Fruit fly (Drosophila melanogaster) whole organism, wandering third instar larva: Measurements from ENCODE around the gene CG7031.

Experiments
- Abd-B ChIP-seq: fragments of >200 bp; optimal IDR thresholded peaks from 2 replicates; lab custom pipeline; 2017; ENCODE audit warnings: missing biosample characterization, missing genetic modification characterization
- CG9705 ChIP-seq: fragments of 200-800 bp; sonication (Bioruptor generic); optimal IDR thresholded peaks from 2 replicates; lab custom pipeline; 2018; ENCODE audit warnings: missing biosample characterization, mild to moderate bottlenecking, missing genetic modification characterization
- Dfd ChIP-seq: fragments of >200 bp; optimal IDR thresholded peaks from 2 replicates; lab custom pipeline; 2017; ENCODE audit warnings: missing biosample characterization, missing genetic modification characterization
- GATAd ChIP-seq: sonication (Bioruptor generic); optimal IDR thresholded peaks from 2 replicates; lab custom pipeline; 2016; ENCODE audit warnings: missing biosample characterization, missing genetic modification characterization
- HLH106 ChIP-seq: fragments of 200-800 bp; optimal IDR thresholded peaks from 3 replicates; lab custom pipeline; 2019; ENCODE audit warnings: missing biosample characterization, mild to moderate bottlenecking, missing genetic modification characterization, moderate library complexity
- Hnf4 ChIP-seq: fragments of 200-800 bp; sonication (Bioruptor generic); optimal IDR thresholded peaks from 2 replicates; lab custom pipeline; 2016; ENCODE audit warnings: missing biosample characterization, mild to moderate bottlenecking, missing genetic modification characterization
- Hr78 ChIP-seq: fragments of >200 bp; optimal IDR thresholded peaks from 2 replicates; lab custom pipeline; 2017; ENCODE audit warnings: missing biosample characterization, missing genetic modification characterization
- Hr83 ChIP-seq: fragments of 200-300 bp; sonication (Bioruptor generic); optimal IDR thresholded peaks from 2 replicates; lab custom pipeline; 2016; ENCODE audit warnings: missing biosample characterization, mild to moderate bottlenecking, missing genetic modification characterization, moderate library complexity; ENCODE audit not compliant: poor library complexity, severe bottlenecking
- Jra ChIP-seq: sonication (Bioruptor generic); optimal IDR thresholded peaks from 2 replicates; lab custom pipeline; 2016; ENCODE audit warnings: missing biosample characterization, missing genetic modification characterization
- Mio ChIP-seq: sonication (Bioruptor generic); optimal IDR thresholded peaks from 2 replicates; lab custom pipeline; 2016; ENCODE audit warnings: missing biosample characterization, missing genetic modification characterization
- Myc ChIP-seq: fragments of >200 bp; optimal IDR thresholded peaks from 2 replicates; lab custom pipeline; 2017
- N ChIP-seq: fragments of >200 bp; optimal IDR thresholded peaks from 2 replicates; lab custom pipeline; 2018; ENCODE audit warnings: missing biosample characterization, missing external identifiers, missing genetic modification characterization
- OdsH ChIP-seq: fragments of 200-800 bp; sonication (Bioruptor generic); optimal IDR thresholded peaks from 2 replicates; lab custom pipeline; 2016; ENCODE audit warnings: missing biosample characterization, mild to moderate bottlenecking, missing genetic modification characterization
- Rel ChIP-seq, 2 experiments: fragments of 200-800 bp; sonication (Bioruptor generic) in 1 of 2; optimal IDR thresholded peaks; 2 replicates in 1 of 2; 3 replicates in 1 of 2; lab custom pipeline; 2016 to 2019; ENCODE audit warnings: mild to moderate bottlenecking in 2 of 2, missing biosample characterization in 2 of 2, missing genetic modification characterization in 2 of 2, moderate library complexity in 1 of 2
- Sp1 ChIP-seq: fragments of 200-800 bp; sonication (Bioruptor generic); optimal IDR thresholded peaks from 3 replicates; lab custom pipeline; 2019; ENCODE audit warnings: missing biosample characterization, mild to moderate bottlenecking, missing genetic modification characterization, moderate library complexity
- Vsx2 ChIP-seq: fragments of 200-300, 225-300 bp; sonication (Bioruptor generic); optimal IDR thresholded peaks from 2 replicates; lab custom pipeline; 2018; ENCODE audit warnings: missing biosample characterization, missing genetic modification characterization; ENCODE audit not compliant: partially characterized antibody
- brk ChIP-seq: fragments of 200-800 bp; sonication (Bioruptor generic); optimal IDR thresholded peaks from 2 replicates; lab custom pipeline; 2016; ENCODE audit warnings: missing biosample characterization, mild to moderate bottlenecking, missing genetic modification characterization
- dl ChIP-seq, 2 experiments: fragments of 175-275, 200-275 bp in 1 of 2; fragments of 200-275 bp in 1 of 2; sonication (Bioruptor generic); optimal IDR thresholded peaks; lab custom pipeline; 2018; ENCODE audit warnings: mild to moderate bottlenecking in 2 of 2, missing biosample characterization in 2 of 2, missing genetic modification characterization in 2 of 2, moderate library complexity in 2 of 2; ENCODE audit not compliant: partially characterized antibody in 2 of 2, insufficient read depth in 1 of 2
- dmrt93B ChIP-seq: fragments of 200-800 bp; sonication (Bioruptor generic); optimal IDR thresholded peaks from 2 replicates; lab custom pipeline; 2018; ENCODE audit warnings: missing biosample characterization, mild to moderate bottlenecking, missing genetic modification characterization
- dsf ChIP-seq: sonication (Bioruptor generic); optimal IDR thresholded peaks from 2 replicates; lab custom pipeline; 2016; ENCODE audit warnings: missing biosample characterization, missing genetic modification characterization, borderline replicate concordance
- fru ChIP-seq: fragments of 200-800 bp; sonication (Bioruptor generic); optimal IDR thresholded peaks from 3 replicates; lab custom pipeline; 2016; ENCODE audit warnings: missing biosample characterization, mild to moderate bottlenecking, missing genetic modification characterization
- h ChIP-seq: fragments of 200-800 bp; sonication (Bioruptor generic); optimal IDR thresholded peaks from 3 replicates; lab custom pipeline; 2016; ENCODE audit warnings: missing biosample characterization, mild to moderate bottlenecking, missing genetic modification characterization
- jim ChIP-seq: fragments of 175-275, 200-325 bp; sonication (Bioruptor generic); optimal IDR thresholded peaks from 2 replicates; lab custom pipeline; 2016; ENCODE audit warnings: missing biosample characterization, mild to moderate bottlenecking, missing genetic modification characterization
- pan ChIP-seq: fragments of >200 bp; optimal IDR thresholded peaks from 2 replicates; lab custom pipeline; 2017
- psq ChIP-seq: fragments of 200-800 bp; sonication (Bioruptor generic); optimal IDR thresholded peaks from 3 replicates; lab custom pipeline; 2017; ENCODE audit warnings: missing biosample characterization, mild to moderate bottlenecking, missing genetic modification characterization, moderate library complexity
- rgr ChIP-seq: fragments of 200-800 bp; sonication (Bioruptor generic); optimal IDR thresholded peaks from 3 replicates; lab custom pipeline; 2016; ENCODE audit warnings: missing biosample characterization, mild to moderate bottlenecking, missing genetic modification characterization
- sage ChIP-seq: fragments of 200-800 bp; sonication (Bioruptor generic); optimal IDR thresholded peaks from 2 replicates; lab custom pipeline; 2016; ENCODE audit warnings: missing biosample characterization, mild to moderate bottlenecking, missing genetic modification characterization
- sv ChIP-seq: fragments of 200-800 bp; sonication (Bioruptor generic); optimal IDR thresholded peaks from 3 replicates; lab custom pipeline; 2016; ENCODE audit warnings: missing biosample characterization, missing genetic modification characterization
- usp ChIP-seq: fragments of >200 bp; optimal IDR thresholded peaks from 2 replicates; lab custom pipeline; 2017; ENCODE audit warnings: missing biosample characterization, missing genetic modification characterization
- woc ChIP-seq: sonication (Bioruptor generic); optimal IDR thresholded peaks from 2 replicates; lab custom pipeline; 2016; ENCODE audit warnings: missing biosample characterization, mild to moderate bottlenecking, missing genetic modification characterization

The CG7031 gene

dm6 chr3R:22803655-22804341 is at the start of gene CG7031:
TSS of gene CG7031 (plus strand) at chr3R:22804291.
- TF ChIP-seq GATAd (GFP tag; lab: Kevin White, UChicago) (no peak), h (GFP tag; lab: Kevin White, UChicago) (no peak), OdsH (no peak), CG9705 (no peak), HLH106 (tag; lab: Kevin White, UChicago) (no peak), rgr (GFP tag; lab: Kevin White, UChicago) (no peak), dsf (no peak), dmrt93B (GFP tag; lab: Kevin White, UChicago) (no peak), fru (GFP tag; lab: Kevin White, UChicago) (no peak), Rel (GFP tag; optimal IDR thresholded peaks at IDR 0.05; lab: Kevin White, UChicago) (no peak), Rel (tag; optimal IDR thresholded peaks at IDR 0.05; lab: Kevin White, UChicago) (no peak), psq (GFP tag; lab: Kevin White, UChicago) (no peak), sv (no peak), woc (GFP tag; lab: Kevin White, UChicago) (no peak), dl (GFP tag; optimal IDR thresholded peaks at IDR 0.05; lab: Kevin White, UChicago; ENCODE audit: insufficient read depth in 1 of 2, partially characterized antibody in 2 of 2) (no peak), Dfd (no peak), N (GFP tag; lab: Kevin White, UChicago) (no peak), Hnf4 (no peak), Jra (GFP tag; lab: Kevin White, UChicago) (no peak), usp (no peak), Abd-B (no peak)

- TF ChIP-seq Hr83 (GFP tag; lab: Kevin White, UChicago) (no peak), Mio (GFP tag; lab: Kevin White, UChicago) (no peak), jim (GFP tag; lab: Kevin White, UChicago) (no peak), HLH106 (tag; lab: Kevin White, UChicago) (no peak), dl (GFP tag; optimal IDR thresholded peaks at IDR 0.05; lab: Kevin White, UChicago; ENCODE audit: insufficient read depth in 1 of 2, partially characterized antibody in 2 of 2) (peak in 1 of 2 experiments; percentile 8)
- TF ChIP-seq, all 38 proteins: peak for 1
Measured at dm6 chr3R:22755187-22755777, 48.8 kb upstream of the CG7031 start.

dm6 chr3R:22756289-22756688 is 47.8 kb upstream of the CG7031 start:
- TF ChIP-seq Rel (GFP tag; optimal IDR thresholded peaks at IDR 0.05; lab: Kevin White, UChicago) (no peak), Rel (tag; optimal IDR thresholded peaks at IDR 0.05; lab: Kevin White, UChicago) (peak; percentile 51), HLH106 (tag; lab: Kevin White, UChicago) (no peak), dsf (no peak), Vsx2 (GFP tag; lab: Kevin White, UChicago) (no peak)

- TF ChIP-seq rgr (GFP tag; lab: Kevin White, UChicago): no peak
- no peak for TF ChIP-seq Myc (lab: Kevin White, UChicago)
Measured at dm6 chr3R:22757117-22757516, 47.0 kb upstream of the CG7031 start.

- no peak for TF ChIP-seq Sp1 (GFP tag; lab: Kevin White, UChicago)
- no peak for TF ChIP-seq fru (GFP tag; lab: Kevin White, UChicago)
- TF ChIP-seq dmrt93B (GFP tag; lab: Kevin White, UChicago): no peak
- no peak for TF ChIP-seq sv
Measured at dm6 chr3R:22760988-22761387, 43.1 kb upstream of the CG7031 start, which contains the start of gene Nepl13. TSS of gene Nepl13 (minus strand) at chr3R:22761076.

dm6 chr3R:22763587-22763986 is 40.5 kb upstream of the CG7031 start, which contains the start of gene Nepl14:
TSS of gene Nepl14 (minus strand) at chr3R:22763711.
- TF ChIP-seq sv (no peak), pan (lab: Kevin White, UChicago) (no peak), Hr78 (GFP tag; lab: Kevin White, UChicago) (no peak), Vsx2 (GFP tag; lab: Kevin White, UChicago) (no peak), HLH106 (tag; lab: Kevin White, UChicago) (no peak), brk (no peak), jim (GFP tag; lab: Kevin White, UChicago) (no peak), sage (GFP tag; lab: Kevin White, UChicago) (no peak), dl (GFP tag; optimal IDR thresholded peaks at IDR 0.05; lab: Kevin White, UChicago; ENCODE audit: insufficient read depth in 1 of 2, partially characterized antibody in 2 of 2) (no peak), Abd-B (no peak)
